Fruit fly (Drosophila melanogaster) Kc167 (cell line): Measurements from ENCODE around the gene Pdxk.

ENCODE experiments used
- Sin3A ChIP-seq: fragments of >200 bp; optimal IDR thresholded peaks from 2 replicates; lab custom pipeline; 2018; ENCODE audit warnings: missing external identifiers
- insv ChIP-seq: fragments of >200 bp; optimal IDR thresholded peaks from 3 replicates; lab custom pipeline; 2018; ENCODE audit warnings: missing external identifiers
- ttk ChIP-seq: sonication (Bioruptor generic); optimal IDR thresholded peaks from 2 replicates; lab custom pipeline; 2017; ENCODE audit warnings: missing external identifiers

dm6 chr3L:9349314-9349733 lies 10.8 kb upstream of the Pdxk start, which contains the start of gene PGRP-LF:
- TF ChIP-seq insv (lab: Kevin White, UChicago) = no peak
- no peak for TF ChIP-seq ttk (lab: Kevin White, UChicago)
- no peak for TF ChIP-seq Sin3A (lab: Kevin White, UChicago)
